Worm (Caenorhabditis elegans) whole organism, L2 larva: ENCODE data around the gene T06E4.21.

ENCODE experiments used
- F13H6.1 ChIP-seq: sonication (generic microtip); optimal IDR thresholded peaks from 2 replicates; lab custom pipeline; 2016; ENCODE audit warnings: missing genetic modification characterization, missing compliant biosample characterization
- ama-1 ChIP-seq: fragments of 150-350 bp; optimal IDR thresholded peaks from 2 replicates; lab custom pipeline; 2018; ENCODE audit warnings: inconsistent platforms
- ceh-16 ChIP-seq: fragments of 150-350 bp; optimal IDR thresholded peaks from 2 replicates; lab custom pipeline; 2014; ENCODE audit warnings: missing biosample characterization, missing genetic modification characterization
- elt-1 ChIP-seq: fragments of 150-350 bp; optimal IDR thresholded peaks from 2 replicates; lab custom pipeline; 2014; ENCODE audit warnings: missing biosample characterization, missing genetic modification characterization
- elt-3 ChIP-seq: sonication (generic microtip); optimal IDR thresholded peaks from 2 replicates; lab custom pipeline; 2017; ENCODE audit warnings: missing biosample characterization, missing genetic modification characterization
- fos-1 ChIP-seq: fragments of 150-350 bp; optimal IDR thresholded peaks from 2 replicates; lab custom pipeline; 2014; ENCODE audit warnings: missing biosample characterization, missing genetic modification characterization
- nhr-12 ChIP-seq: fragments of 150-350 bp; optimal IDR thresholded peaks from 2 replicates; lab custom pipeline; 2014; ENCODE audit warnings: missing biosample characterization, missing genetic modification characterization
- nhr-237 ChIP-seq: fragments of 150-350 bp; optimal IDR thresholded peaks from 2 replicates; lab custom pipeline; 2014; ENCODE audit warnings: missing biosample characterization, missing genetic modification characterization
- nhr-25 ChIP-seq: fragments of 150-350 bp; sonication (generic microtip); optimal IDR thresholded peaks from 3 replicates; lab custom pipeline; 2014; ENCODE audit warnings: missing biosample characterization, missing genetic modification characterization
- snpc-4 ChIP-seq: fragments of 150-350 bp; optimal IDR thresholded peaks from 2 replicates; lab custom pipeline; 2014; ENCODE audit warnings: missing biosample characterization, missing genetic modification characterization
- unc-62 ChIP-seq: fragments of 150-350 bp; optimal IDR thresholded peaks from 2 replicates; lab custom pipeline; 2014; ENCODE audit warnings: missing biosample characterization, missing genetic modification reagents, missing genetic modification characterization
- zag-1 ChIP-seq: fragments of 150-350 bp; optimal IDR thresholded peaks from 2 replicates; lab custom pipeline; 2014; ENCODE audit warnings: missing biosample characterization, missing genetic modification characterization
- ztf-1 ChIP-seq: fragments of 200-800 bp; sonication (Bioruptor generic); conservative IDR thresholded peaks from 2 replicates; pipeline ENCODE4 v1.3.6; 2022; ENCODE audit warnings: missing genetic modification characterization, missing compliant biosample characterization
- ztf-11 ChIP-seq: sonication (generic microtip); optimal IDR thresholded peaks from 2 replicates; lab custom pipeline; 2017; ENCODE audit warnings: missing biosample characterization, missing genetic modification characterization

ce11 chrV:9696715-9697114, 45.3 kb downstream of the T06E4.21 start, which contains the start of gene her-1:
- TF ChIP-seq F13H6.1 (tag; lab: Kevin White, UChicago) (no peak), ama-1 (lab: Kevin White, UChicago) (no peak), snpc-4 (tag; lab: Kevin White, UChicago) (no peak), zag-1 (tag; lab: Kevin White, UChicago) (no peak), fos-1 (tag; lab: Kevin White, UChicago) (no peak), nhr-237 (tag; lab: Kevin White, UChicago) (no peak), nhr-12 (tag; lab: Kevin White, UChicago) (no peak), nhr-25 (no peak), ztf-1 (GFP tag; lab: Robert Waterston, UW) (no peak), ceh-16 (no peak), elt-1 (tag; lab: Kevin White, UChicago) (no peak), unc-62 (GFP tag; lab: Kevin White, UChicago) (no peak), elt-3 (no peak), ztf-11 (tag; lab: Kevin White, UChicago) (no peak)
